Worm (Caenorhabditis elegans) whole organism, late embryonic: Measurements from ENCODE around the gene C06H5.8.

Experiments used
- ceh-24 ChIP-seq: sonication (generic microtip); optimal IDR thresholded peaks from 2 replicates; lab custom pipeline; 2016; ENCODE audit warnings: mild to moderate bottlenecking, missing genetic modification characterization, missing compliant biosample characterization
- elt-2 ChIP-seq: sonication (generic microtip); optimal IDR thresholded peaks from 2 replicates; lab custom pipeline; 2016; ENCODE audit warnings: missing genetic modification reagents, missing genetic modification characterization, missing compliant biosample characterization
- pha-4 ChIP-seq: fragments of 150-350 bp; optimal IDR thresholded peaks from 2 replicates; lab custom pipeline; 2018; ENCODE audit warnings: missing biosample characterization, missing genetic modification reagents, missing genetic modification characterization
- pqm-1 ChIP-seq: sonication (generic microtip); optimal IDR thresholded peaks from 2 replicates; lab custom pipeline; 2016; ENCODE audit warnings: missing genetic modification characterization, missing compliant biosample characterization
- tbx-2 ChIP-seq: sonication (generic microtip); optimal IDR thresholded peaks from 2 replicates; lab custom pipeline; 2016; ENCODE audit warnings: missing genetic modification characterization, missing compliant biosample characterization

DNA sequence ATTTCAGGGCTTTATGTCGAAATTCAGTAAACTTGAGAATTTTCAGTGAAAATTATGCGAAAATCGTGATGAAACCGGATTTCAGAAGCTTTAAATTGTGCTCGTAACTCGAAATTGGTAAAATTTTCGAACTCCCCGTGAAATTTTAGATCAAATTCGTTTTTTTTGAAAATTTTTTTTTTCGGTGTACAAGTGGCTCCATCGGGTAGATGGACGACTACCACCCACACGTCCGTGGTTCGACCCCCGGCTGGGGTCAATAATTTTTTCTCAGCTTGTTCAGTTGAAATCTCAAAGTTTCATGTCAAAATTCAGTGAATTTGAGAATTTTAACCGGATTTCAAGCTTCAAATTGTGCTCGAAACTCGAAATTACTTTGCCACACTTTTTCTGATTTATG is 17.0 kb downstream of the C06H5.8 start:
- TF ChIP-seq pha-4 (tag; lab: Kevin White, UChicago) (no peak), pqm-1 (tag; lab: Kevin White, UChicago) (no peak), tbx-2 (tag; lab: Kevin White, UChicago) (no peak), ceh-24 (tag; lab: Kevin White, UChicago) (no peak), elt-2 (tag; lab: Kevin White, UChicago) (no peak)
